Worm (Caenorhabditis elegans) whole organism, early embryonic: ENCODE measurements around the gene nlp-19.

ENCODE experiments used
- B0310.2 ChIP-seq: sonication (generic microtip); optimal IDR thresholded peaks from 2 replicates; lab custom pipeline; 2016; ENCODE audit warnings: mild to moderate bottlenecking, missing genetic modification characterization, missing compliant biosample characterization
- aly-1 ChIP-seq: sonication (generic microtip); optimal IDR thresholded peaks from 2 replicates; lab custom pipeline; 2016; ENCODE audit warnings: missing genetic modification characterization, missing compliant biosample characterization
- ama-1 ChIP-seq: fragments of 150-350 bp; optimal IDR thresholded peaks from 2 replicates; lab custom pipeline; 2014
- ceh-13 ChIP-seq: fragments of 200-800 bp; sonication (Bioruptor generic); optimal IDR thresholded peaks from 2 replicates; lab custom pipeline; 2018; ENCODE audit warnings: mild to moderate bottlenecking, missing genetic modification characterization, missing compliant biosample characterization
- ceh-36 ChIP-seq: sonication (generic microtip); optimal IDR thresholded peaks from 2 replicates; lab custom pipeline; 2016; ENCODE audit warnings: missing genetic modification characterization, inconsistent platforms, missing compliant biosample characterization
- ets-7 ChIP-seq: sonication (generic microtip); optimal IDR thresholded peaks from 2 replicates; lab custom pipeline; 2016; ENCODE audit warnings: missing genotype, missing genetic modification characterization, missing compliant biosample characterization
- flt-1 ChIP-seq: fragments of 200-800 bp; sonication (Bioruptor generic); IDR thresholded peaks from 2 replicates; pipeline ENCODE4 v1.3.6; 2022; ENCODE audit warnings: missing genetic modification characterization, missing compliant biosample characterization
- hmbx-1 ChIP-seq: sonication (generic microtip); optimal IDR thresholded peaks from 2 replicates; lab custom pipeline; 2016; ENCODE audit warnings: mild to moderate bottlenecking, missing genetic modification characterization, missing compliant biosample characterization
- hnd-1 ChIP-seq: sonication (generic microtip); optimal IDR thresholded peaks from 2 replicates; lab custom pipeline; 2016; ENCODE audit warnings: missing genetic modification characterization, missing compliant biosample characterization
- pes-1 ChIP-seq: fragments of 200-800 bp; sonication (Bioruptor generic); IDR thresholded peaks from 2 replicates; pipeline ENCODE4 v1.3.6; 2022; ENCODE audit warnings: missing genetic modification reagents, missing genetic modification characterization, missing compliant biosample characterization
- sea-1 ChIP-seq: fragments of 200-800 bp; sonication (Bioruptor generic); conservative IDR thresholded peaks from 2 replicates; pipeline ENCODE4 v1.3.6; 2022; ENCODE audit warnings: missing genetic modification characterization, missing compliant biosample characterization
- tbx-11 ChIP-seq: fragments of 200-800 bp; sonication (Bioruptor generic); IDR thresholded peaks from 2 replicates; pipeline ENCODE4 v1.3.6; 2022; ENCODE audit warnings: missing genetic modification characterization, missing compliant biosample characterization
- tra-4 ChIP-seq: sonication (generic microtip); optimal IDR thresholded peaks from 2 replicates; lab custom pipeline; 2017; ENCODE audit warnings: missing genetic modification characterization, missing compliant biosample characterization

DNA sequence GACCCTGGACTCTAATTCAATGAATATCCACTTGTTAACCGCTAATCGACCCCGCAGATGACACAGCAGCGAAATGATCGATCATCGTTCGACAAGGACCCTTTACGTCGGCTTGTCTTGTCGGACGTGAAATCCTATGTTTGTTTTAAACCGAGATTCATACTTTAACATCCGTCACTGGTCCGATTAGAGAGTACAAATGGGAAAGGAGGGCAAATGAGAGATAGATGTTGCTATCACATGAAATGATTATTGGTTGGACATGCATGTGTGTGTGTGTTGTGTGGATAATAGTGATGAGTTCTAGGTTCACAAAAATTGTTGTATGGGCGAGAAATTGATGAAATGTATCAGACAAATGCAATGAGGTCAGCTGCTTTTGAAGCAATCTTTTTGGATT lies 48.9 kb upstream of the nlp-19 start:
- no peak for TF ChIP-seq ama-1 (lab: Kevin White, UChicago)
- TF ChIP-seq B0310.2 (tag; lab: Kevin White, UChicago), result no peak
- TF ChIP-seq tbx-11 (GFP tag; lab: Robert Waterston, UW), result no peak
- no peak for TF ChIP-seq ceh-36 (tag; lab: Kevin White, UChicago)
- TF ChIP-seq hmbx-1, result no peak
- no peak for TF ChIP-seq flt-1
- no peak for TF ChIP-seq ets-7 (tag; lab: Kevin White, UChicago)
- TF ChIP-seq sea-1, result no peak
- no peak for TF ChIP-seq tra-4
- TF ChIP-seq pes-1 (GFP tag; lab: Robert Waterston, UW), result no peak
- no peak for TF ChIP-seq ceh-13 (GFP tag; lab: Kevin White, UChicago)
- no peak for TF ChIP-seq aly-1
- TF ChIP-seq hnd-1, result no peak
